Worm (Caenorhabditis elegans): Measurements from ENCODE around the gene srb-1.

- TF ChIP-seq athp-1 (tag; optimal IDR thresholded peaks at IDR 0.05) (no peak), ztf-18 (tag; optimal IDR thresholded peaks at IDR 0.05) (no peak), nhr-90 (tag; optimal IDR thresholded peaks at IDR 0.05) (no peak), lin-26 (GFP tag; IDR thresholded peaks at IDR 0.05) (no peak), tlf-1 (GFP tag; optimal IDR thresholded peaks at IDR 0.05) (no peak), ets-4 (GFP tag; optimal IDR thresholded peaks at IDR 0.05) (no peak), snpc-4 (GFP tag; optimal IDR thresholded peaks at IDR 0.05) (no peak), snpc-4 (tag; optimal IDR thresholded peaks at IDR 0.05) (no peak), unc-62 (GFP tag; optimal IDR thresholded peaks at IDR 0.05) (no peak)
These were observed 38.3 kb upstream of the srb-1 start for ce11 chrII:5209122-5209521.

Data from whole organism, young adult.